Fruit fly (Drosophila melanogaster) whole organism, embryonic: Measurements from ENCODE around the gene Fdh.
A peak's percentile ranks its signal among the peaks of the same experiment; 100 is the strongest.

Source experiments
- BEAF-32 ChIP-seq: fragments of 200-800 bp; sonication (Bioruptor generic); optimal IDR thresholded peaks from 3 replicates; lab custom pipeline; 2017; ENCODE audit warnings: missing biosample characterization, missing genetic modification characterization, mild to moderate bottlenecking, moderate library complexity, missing genetic modification reagents
- CG10979 ChIP-seq: fragments of 200-800 bp; sonication (Bioruptor generic); optimal IDR thresholded peaks from 2 replicates; lab custom pipeline; 2018; ENCODE audit warnings: missing biosample characterization, mild to moderate bottlenecking, missing genetic modification characterization, moderate library complexity
- CG12659 ChIP-seq: fragments of 200-800 bp; sonication (Bioruptor generic); optimal IDR thresholded peaks from 3 replicates; lab custom pipeline; 2017; ENCODE audit warnings: mild to moderate bottlenecking, missing biosample characterization, missing genetic modification reagents, missing genetic modification characterization
- CG13424 ChIP-seq: fragments of 200-800 bp; sonication (Bioruptor generic); optimal IDR thresholded peaks from 2 replicates; lab custom pipeline; 2019; ENCODE audit warnings: missing biosample characterization, mild to moderate bottlenecking, missing genetic modification characterization, moderate library complexity
- CG15011 ChIP-seq: fragments of 200-800 bp; sonication (Bioruptor generic); optimal IDR thresholded peaks from 3 replicates; lab custom pipeline; 2018; ENCODE audit warnings: missing biosample characterization, mild to moderate bottlenecking, missing genetic modification characterization
- CG17328 ChIP-seq: fragments of 200-800 bp; sonication (Bioruptor generic); IDR thresholded peaks from 2 replicates; pipeline ENCODE4 v1.3.6; 2022; ENCODE audit warnings: missing biosample characterization, missing genetic modification characterization
- CG18599 ChIP-seq: fragments of 200-800 bp; sonication (Bioruptor generic); optimal IDR thresholded peaks from 3 replicates; lab custom pipeline; 2017; ENCODE audit warnings: missing biosample characterization, missing genetic modification characterization, mild to moderate bottlenecking, moderate library complexity, missing genetic modification reagents
- CG31441 ChIP-seq: fragments of 200-800 bp; sonication (Bioruptor generic); IDR thresholded peaks from 2 replicates; pipeline ENCODE4 v1.3.6; 2022; ENCODE audit warnings: missing biosample characterization, missing genetic modification characterization
- CG33213 ChIP-seq: fragments of 200-800 bp; sonication (Bioruptor generic); optimal IDR thresholded peaks from 3 replicates; lab custom pipeline; 2016; ENCODE audit warnings: missing biosample characterization, missing genetic modification characterization
- CG34376 ChIP-seq: fragments of 200-800 bp; sonication (Bioruptor generic); optimal IDR thresholded peaks from 2 replicates; lab custom pipeline; 2018; ENCODE audit warnings: missing biosample characterization, mild to moderate bottlenecking, missing genetic modification characterization
- CG6175 ChIP-seq: fragments of 200-800 bp; sonication (Bioruptor generic); IDR thresholded peaks from 3 replicates; pipeline ENCODE4 v1.3.6; 2022; ENCODE audit warnings: missing biosample characterization, missing genetic modification characterization
- CG9817 ChIP-seq: fragments of 200-800 bp; sonication (Bioruptor generic); optimal IDR thresholded peaks from 2 replicates; lab custom pipeline; 2018; ENCODE audit warnings: missing biosample characterization, mild to moderate bottlenecking, missing genetic modification characterization, moderate library complexity
- E2f2 ChIP-seq: fragments of 200-800 bp; sonication (Bioruptor generic); IDR thresholded peaks from 2 replicates; pipeline ENCODE4 v1.3.6; 2022; ENCODE audit warnings: missing biosample characterization, missing genetic modification characterization
- Fer2 ChIP-seq: fragments of 200-800 bp; sonication (Bioruptor generic); optimal IDR thresholded peaks from 2 replicates; lab custom pipeline; 2018; ENCODE audit warnings: missing biosample characterization, mild to moderate bottlenecking, missing genetic modification characterization, moderate library complexity
- HLH4C ChIP-seq: fragments of 200-800 bp; sonication (Bioruptor generic); IDR thresholded peaks from 3 replicates; pipeline ENCODE4 v1.3.6; 2022; ENCODE audit warnings: missing biosample characterization, missing genetic modification characterization; ENCODE audit not compliant: partially characterized antibody
- Hsf ChIP-seq: fragments of 200-800 bp; sonication (Bioruptor generic); optimal IDR thresholded peaks from 3 replicates; lab custom pipeline; 2016; ENCODE audit warnings: missing biosample characterization, missing genetic modification characterization
- Kr ChIP-seq: fragments of 200-800 bp; sonication (Bioruptor generic); optimal IDR thresholded peaks from 2 replicates; lab custom pipeline; 2017; ENCODE audit warnings: missing biosample characterization, mild to moderate bottlenecking, missing genetic modification characterization
- Lhr ChIP-seq: fragments of 200-800 bp; sonication (Bioruptor generic); optimal IDR thresholded peaks from 3 replicates; lab custom pipeline; 2017; ENCODE audit warnings: mild to moderate bottlenecking, missing biosample characterization, missing genetic modification reagents, missing genetic modification characterization
- Meics ChIP-seq: fragments of 200-800 bp; sonication (Bioruptor generic); optimal IDR thresholded peaks from 2 replicates; lab custom pipeline; 2017; ENCODE audit warnings: missing biosample characterization, mild to moderate bottlenecking, missing genetic modification characterization
- Nf-YC ChIP-seq: fragments of 200-800 bp; optimal IDR thresholded peaks from 3 replicates; lab custom pipeline; 2019; ENCODE audit warnings: missing biosample characterization, mild to moderate bottlenecking, missing genetic modification characterization, moderate library complexity
- Sox102F ChIP-seq: fragments of 200-800 bp; sonication (Bioruptor generic); optimal IDR thresholded peaks from 2 replicates; lab custom pipeline; 2018; ENCODE audit warnings: missing biosample characterization, mild to moderate bottlenecking, missing genetic modification characterization, moderate library complexity
- Spps ChIP-seq: fragments of 200-800 bp; sonication (Bioruptor generic); optimal IDR thresholded peaks from 2 replicates; lab custom pipeline; 2018; ENCODE audit warnings: missing biosample characterization, mild to moderate bottlenecking, missing genetic modification characterization
- ato ChIP-seq: fragments of 200-800 bp; sonication (Bioruptor generic); IDR thresholded peaks from 2 replicates; pipeline ENCODE4 v1.3.6; 2022; ENCODE audit warnings: missing biosample characterization, missing genetic modification characterization; ENCODE audit not compliant: partially characterized antibody
- bbx ChIP-seq: fragments of 200-800 bp; sonication (Bioruptor generic); IDR thresholded peaks from 2 replicates; pipeline ENCODE4 v1.3.6; 2022; ENCODE audit warnings: missing biosample characterization, missing genetic modification characterization; ENCODE audit not compliant: partially characterized antibody
- bigmax ChIP-seq: fragments of 200-800 bp; sonication (Bioruptor generic); optimal IDR thresholded peaks from 2 replicates; lab custom pipeline; 2018; ENCODE audit warnings: missing biosample characterization, mild to moderate bottlenecking, missing genetic modification characterization
- br ChIP-seq: fragments of >200 bp; optimal IDR thresholded peaks from 2 replicates; lab custom pipeline; 2017
- cad ChIP-seq: fragments of >200 bp; optimal IDR thresholded peaks from 2 replicates; lab custom pipeline; 2017; ENCODE audit warnings: missing biosample characterization, missing genetic modification characterization
- cato ChIP-seq: fragments of 200-800 bp; sonication (Bioruptor generic); optimal IDR thresholded peaks from 2 replicates; lab custom pipeline; 2016; ENCODE audit warnings: missing biosample characterization, missing genetic modification characterization, borderline replicate concordance
- cg ChIP-seq: fragments of 200-800 bp; sonication (Bioruptor generic); optimal IDR thresholded peaks from 3 replicates; lab custom pipeline; 2019; ENCODE audit warnings: missing biosample characterization, mild to moderate bottlenecking, missing genetic modification characterization, moderate library complexity
- ci ChIP-seq: fragments of 200-800 bp; sonication (Bioruptor generic); IDR thresholded peaks from 3 replicates; pipeline ENCODE4 v1.3.6; 2022; ENCODE audit warnings: missing biosample characterization, missing genetic modification characterization
- crc ChIP-seq: fragments of 200-800 bp; sonication (Bioruptor generic); optimal IDR thresholded peaks from 2 replicates; lab custom pipeline; 2016; ENCODE audit warnings: missing biosample characterization, missing genetic modification characterization
- fd3F ChIP-seq: fragments of 200-800 bp; sonication (Bioruptor generic); optimal IDR thresholded peaks from 2 replicates; lab custom pipeline; 2018; ENCODE audit warnings: missing biosample characterization, mild to moderate bottlenecking, missing genetic modification characterization, moderate library complexity
- fd96Cb ChIP-seq: fragments of 200-800 bp; sonication (Bioruptor generic); optimal IDR thresholded peaks from 2 replicates; lab custom pipeline; 2018; ENCODE audit warnings: missing biosample characterization, mild to moderate bottlenecking, missing genetic modification characterization, moderate library complexity
- gem ChIP-seq: fragments of 200-800 bp; sonication (Bioruptor generic); optimal IDR thresholded peaks from 2 replicates; lab custom pipeline; 2019; ENCODE audit warnings: missing biosample characterization, mild to moderate bottlenecking, missing genetic modification characterization, moderate library complexity
- gfzf ChIP-seq: fragments of 200-800 bp; sonication (Bioruptor generic); optimal IDR thresholded peaks from 2 replicates; lab custom pipeline; 2016; ENCODE audit warnings: missing biosample characterization, mild to moderate bottlenecking, missing genetic modification characterization, moderate library complexity
- gro ChIP-seq: fragments of 200-800 bp; sonication (Bioruptor generic); optimal IDR thresholded peaks from 2 replicates; lab custom pipeline; 2016; ENCODE audit warnings: missing biosample characterization, missing genetic modification characterization
- h ChIP-seq: fragments of >200 bp; optimal IDR thresholded peaks from 2 replicates; lab custom pipeline; 2017
- jing ChIP-seq: fragments of 200-800 bp; sonication (Bioruptor generic); optimal IDR thresholded peaks from 2 replicates; lab custom pipeline; 2018; ENCODE audit warnings: missing biosample characterization, mild to moderate bottlenecking, missing genetic modification characterization
- lmd ChIP-seq: fragments of 200-800 bp; sonication (Bioruptor generic); IDR thresholded peaks from 2 replicates; pipeline ENCODE4 v1.3.6; 2022; ENCODE audit warnings: missing biosample characterization, missing genetic modification characterization
- lola ChIP-seq, 3 experiments: fragments of >200 bp in 2 of 3; fragments of 200-800 bp in 1 of 3; sonication (Bioruptor generic) in 1 of 3; optimal IDR thresholded peaks; 2 replicates each; lab custom pipeline; 2017 to 2019; ENCODE audit warnings: missing biosample characterization in 3 of 3, missing genetic modification characterization in 3 of 3, mild to moderate bottlenecking in 1 of 3, moderate library complexity in 1 of 3
- nerfin-1 ChIP-seq: fragments of 200-800 bp; sonication (Bioruptor generic); optimal IDR thresholded peaks from 3 replicates; lab custom pipeline; 2019; ENCODE audit warnings: missing biosample characterization, mild to moderate bottlenecking, missing genetic modification characterization, moderate library complexity
- ro ChIP-seq: fragments of 200-800 bp; sonication (Bioruptor generic); IDR thresholded peaks from 2 replicates; pipeline ENCODE4 v1.3.6; 2022; ENCODE audit warnings: missing biosample characterization, missing genetic modification characterization
- sens-2 ChIP-seq: fragments of 200-800 bp; sonication (Bioruptor generic); IDR thresholded peaks from 2 replicates; pipeline ENCODE4 v1.3.6; 2022; ENCODE audit warnings: missing biosample characterization, missing genetic modification characterization
- slbo ChIP-seq: fragments of 200-800 bp; sonication (Bioruptor generic); IDR thresholded peaks from 2 replicates; pipeline ENCODE4 v1.3.6; 2022; ENCODE audit warnings: missing biosample characterization, missing genetic modification characterization
- ssp ChIP-seq: fragments of 200-800 bp; sonication (Bioruptor generic); IDR thresholded peaks from 2 replicates; pipeline ENCODE4 v1.3.6; 2022; ENCODE audit warnings: missing biosample characterization, missing genetic modification characterization
- wek ChIP-seq: fragments of 200-800 bp; sonication (Bioruptor generic); optimal IDR thresholded peaks from 3 replicates; lab custom pipeline; 2018; ENCODE audit warnings: missing biosample characterization, mild to moderate bottlenecking, missing genetic modification characterization, moderate library complexity
- zen2 ChIP-seq: fragments of 200-800 bp; sonication (Bioruptor generic); IDR thresholded peaks from 3 replicates; pipeline ENCODE4 v1.3.6; 2022; ENCODE audit warnings: missing biosample characterization, missing genetic modification characterization; ENCODE audit not compliant: partially characterized antibody
- zfh2 ChIP-seq: fragments of 200-800 bp; sonication (Bioruptor generic); optimal IDR thresholded peaks from 2 replicates; lab custom pipeline; 2016; ENCODE audit warnings: missing biosample characterization, missing genetic modification characterization

The Fdh gene

dm6 chr3R:10872148-10872783, at the start of gene Fdh (continued):
- peak; percentile 72 for TF ChIP-seq CG12659 (GFP tag; lab: Kevin White, UChicago)
- no peak for TF ChIP-seq br (lab: Kevin White, UChicago)
- TF ChIP-seq lmd (GFP tag; lab: Robert Waterston, UW): peak; percentile 32; the same call in 1 of the 2 replicates
- TF ChIP-seq ato (GFP tag; lab: Robert Waterston, UW): no peak
- TF ChIP-seq sens-2: no peak
- TF ChIP-seq Hsf (GFP tag; lab: Kevin White, UChicago): peak; percentile 38
- TF ChIP-seq cato (GFP tag; lab: Kevin White, UChicago): peak; percentile 35
- TF ChIP-seq wek: no peak
- TF ChIP-seq BEAF-32 (GFP tag; lab: Kevin White, UChicago): peak; percentile 22
- peak; percentile 66 for TF ChIP-seq E2f2
- peak; percentile 76 for TF ChIP-seq CG31441 (GFP tag; lab: Robert Waterston, UW)
- TF ChIP-seq CG18599 (GFP tag; lab: Kevin White, UChicago): peak; percentile 55
- peak; percentile 68 for TF ChIP-seq nerfin-1
- peak; percentile 70 for TF ChIP-seq Nf-YC (tag; lab: Kevin White, UChicago)
- TF ChIP-seq Spps (tag; lab: Kevin White, UChicago): peak; percentile 69
- TF ChIP-seq cg: no peak
- TF ChIP-seq crc (GFP tag; lab: Kevin White, UChicago): peak; percentile 27
- TF ChIP-seq CG15011 (GFP tag; lab: Kevin White, UChicago): no peak
- peak; percentile 60 for TF ChIP-seq CG17328
- peak; percentile 52 for TF ChIP-seq CG34376 (GFP tag; lab: Kevin White, UChicago)
- TF ChIP-seq fd3F: peak; percentile 26
- no peak for TF ChIP-seq slbo (GFP tag; lab: Robert Waterston, UW)
- TF ChIP-seq CG9817 (tag; lab: Kevin White, UChicago): peak; percentile 30
- peak; percentile 69 for TF ChIP-seq gfzf (GFP tag; lab: Kevin White, UChicago)
- peak; percentile 75 for TF ChIP-seq CG10979 (tag; lab: Kevin White, UChicago)
- TF ChIP-seq, all 482 proteins: peak for 245

DNA sequence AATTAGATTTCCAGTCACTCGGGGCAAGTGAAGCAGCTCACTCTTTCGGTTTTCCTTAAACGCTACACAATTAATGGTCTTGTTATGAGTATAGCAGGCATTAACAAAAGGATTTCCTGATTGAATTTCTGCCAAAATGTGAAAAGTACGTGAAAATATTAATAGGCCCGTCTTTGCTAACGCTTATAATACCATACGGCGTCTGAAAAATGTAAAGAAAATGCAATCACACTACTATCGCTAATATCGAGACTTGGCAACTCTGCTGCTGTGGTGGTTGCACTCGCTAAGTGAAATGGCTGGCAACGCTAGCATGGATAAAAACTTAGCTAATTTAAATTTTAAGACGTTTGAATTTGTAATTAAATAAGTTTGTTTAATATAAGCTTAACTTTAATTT, 21.1 kb upstream of the Fdh start, which contains the start of gene CG6621:
TSS of gene CG6621 (minus strand) at position 205 of the 400 bp plus-strand sequence.
- TF ChIP-seq fd96Cb (tag; lab: Kevin White, UChicago): no peak
- no peak for TF ChIP-seq lola (GFP tag; optimal IDR thresholded peaks at IDR 0.05; lab: Kevin White, UChicago)
- no peak for TF ChIP-seq Sox102F
- no peak for TF ChIP-seq Fer2 (tag; lab: Kevin White, UChicago)
- 0 out of 2 replicates have a peak, but pooled peaks have one; percentile 10 for TF ChIP-seq ssp
- no peak for TF ChIP-seq Kr (GFP tag; lab: Kevin White, UChicago)
- TF ChIP-seq zfh2 (GFP tag; lab: Kevin White, UChicago): peak; percentile 26
- TF ChIP-seq jing (GFP tag; lab: Kevin White, UChicago): no peak
- TF ChIP-seq ato (GFP tag; lab: Robert Waterston, UW): 0 out of 2 replicates have a peak, but pooled peaks have one; percentile 24
- TF ChIP-seq CG6175 (GFP tag; lab: Robert Waterston, UW): no peak
- no peak for TF ChIP-seq h (lab: Kevin White, UChicago)
- peak; percentile 73 for TF ChIP-seq CG33213
- peak; percentile 16 for TF ChIP-seq CG13424 (tag; lab: Kevin White, UChicago)
- TF ChIP-seq ro (GFP tag; lab: Robert Waterston, UW): no peak
- TF ChIP-seq bbx: peak; percentile 26; the same call in 1 of the 2 replicates
- peak; percentile 96 for TF ChIP-seq Lhr
- TF ChIP-seq gem (tag; lab: Kevin White, UChicago): no peak
- TF ChIP-seq HLH4C (GFP tag; lab: Robert Waterston, UW): 0 out of 3 replicates have a peak, but pooled peaks have one; percentile 36
- no peak for TF ChIP-seq Meics (GFP tag; lab: Kevin White, UChicago)
- peak; percentile 44 for TF ChIP-seq gro (GFP tag; lab: Kevin White, UChicago)
- TF ChIP-seq CG34376 (GFP tag; lab: Kevin White, UChicago): no peak
- TF ChIP-seq cad (GFP tag; lab: Kevin White, UChicago): no peak
- TF ChIP-seq cato (GFP tag; lab: Kevin White, UChicago): no peak
- TF ChIP-seq bigmax (GFP tag; lab: Kevin White, UChicago): peak; percentile 10
- no peak for TF ChIP-seq ci
- TF ChIP-seq zen2 (GFP tag; lab: Robert Waterston, UW): peak; percentile 15; the same call in 1 of the 3 replicates
